Fruit fly (Drosophila melanogaster) whole organism, embryonic: ENCODE data around the gene Dyrk2.

Experiments
- CG10543 ChIP-seq: fragments of 200-800 bp; sonication (Bioruptor generic); optimal IDR thresholded peaks from 3 replicates; lab custom pipeline; 2017; ENCODE audit warnings: missing biosample characterization, mild to moderate bottlenecking, missing genetic modification characterization, moderate library complexity
- CG6813 ChIP-seq: fragments of 200-800 bp; sonication (Bioruptor generic); optimal IDR thresholded peaks from 2 replicates; lab custom pipeline; 2017; ENCODE audit warnings: missing biosample characterization, missing genetic modification characterization, mild to moderate bottlenecking, moderate library complexity, missing genetic modification reagents
- HLH4C ChIP-seq: fragments of 200-800 bp; sonication (Bioruptor generic); IDR thresholded peaks from 3 replicates; pipeline ENCODE4 v1.3.6; 2022; ENCODE audit warnings: missing biosample characterization, missing genetic modification characterization; ENCODE audit not compliant: partially characterized antibody
- aop ChIP-seq: fragments of 200-800 bp; sonication (Bioruptor generic); IDR thresholded peaks from 2 replicates; pipeline ENCODE4 v1.3.6; 2022; ENCODE audit warnings: missing biosample characterization, missing genetic modification characterization
- klu ChIP-seq: fragments of 200-800 bp; sonication (Bioruptor generic); IDR thresholded peaks from 2 replicates; pipeline ENCODE4 v1.3.6; 2022; ENCODE audit warnings: missing biosample characterization, missing genetic modification characterization
- lab ChIP-seq: fragments of 200-800 bp; sonication (Bioruptor generic); optimal IDR thresholded peaks from 3 replicates; lab custom pipeline; 2017; ENCODE audit warnings: missing biosample characterization, missing genetic modification characterization, mild to moderate bottlenecking, moderate library complexity, missing genetic modification reagents
- lilli ChIP-seq: fragments of 200-800 bp; sonication (Bioruptor generic); optimal IDR thresholded peaks from 3 replicates; lab custom pipeline; 2016; ENCODE audit warnings: missing biosample characterization, missing genetic modification characterization

DNA sequence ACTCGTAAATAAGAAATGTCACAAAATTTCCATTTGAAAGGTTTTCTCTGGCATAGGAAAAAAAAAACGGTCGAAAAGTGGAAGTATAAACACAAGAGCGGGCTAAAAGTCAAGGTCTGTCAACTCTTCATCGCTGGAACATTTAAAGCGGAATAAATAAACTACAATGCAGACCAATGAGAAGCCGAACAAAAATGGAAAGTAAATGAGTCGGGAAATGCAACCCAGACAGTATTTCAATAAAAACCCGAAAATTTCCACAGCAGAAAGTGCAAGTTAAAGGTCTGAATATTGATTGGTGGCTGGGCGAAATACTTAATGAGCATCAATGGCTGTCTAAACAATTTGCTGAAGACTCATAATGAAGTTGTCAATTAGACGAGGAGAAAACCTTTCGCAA is 26.8 kb downstream of the Dyrk2 start:
- TF ChIP-seq lilli (no peak), CG6813 (no peak), klu (no peak), CG10543 (GFP tag; lab: Kevin White, UChicago) (no peak), aop (GFP tag; lab: Robert Waterston, UW) (no peak), lab (GFP tag; lab: Kevin White, UChicago) (no peak), HLH4C (GFP tag; lab: Robert Waterston, UW) (no peak)
